Worm (Caenorhabditis elegans) whole organism, early embryonic: ENCODE data around the gene T28A11.3.

Source experiments
- B0310.2 ChIP-seq: sonication (generic microtip); optimal IDR thresholded peaks from 2 replicates; lab custom pipeline; 2016; ENCODE audit warnings: mild to moderate bottlenecking, missing genetic modification characterization, missing compliant biosample characterization
- F13C5.2 ChIP-seq: sonication (generic microtip); optimal IDR thresholded peaks from 2 replicates; lab custom pipeline; 2017; ENCODE audit warnings: mild to moderate bottlenecking, missing genetic modification characterization, inconsistent platforms, missing compliant biosample characterization
- aly-1 ChIP-seq: sonication (generic microtip); optimal IDR thresholded peaks from 2 replicates; lab custom pipeline; 2016; ENCODE audit warnings: missing genetic modification characterization, missing compliant biosample characterization
- ama-1 ChIP-seq: fragments of 150-350 bp; optimal IDR thresholded peaks from 2 replicates; lab custom pipeline; 2014
- flt-1 ChIP-seq: fragments of 200-800 bp; sonication (Bioruptor generic); IDR thresholded peaks from 2 replicates; pipeline ENCODE4 v1.3.6; 2022; ENCODE audit warnings: missing genetic modification characterization, missing compliant biosample characterization
- hmg-4 ChIP-seq: fragments of 200-800 bp; sonication (Bioruptor generic); optimal IDR thresholded peaks from 2 replicates; lab custom pipeline; 2018; ENCODE audit warnings: mild to moderate bottlenecking, missing genetic modification characterization, missing compliant biosample characterization
- hnd-1 ChIP-seq: sonication (generic microtip); optimal IDR thresholded peaks from 2 replicates; lab custom pipeline; 2016; ENCODE audit warnings: missing genetic modification characterization, missing compliant biosample characterization
- sea-1 ChIP-seq: fragments of 200-800 bp; sonication (Bioruptor generic); conservative IDR thresholded peaks from 2 replicates; pipeline ENCODE4 v1.3.6; 2022; ENCODE audit warnings: missing genetic modification characterization, missing compliant biosample characterization
- tbx-11 ChIP-seq: fragments of 200-800 bp; sonication (Bioruptor generic); IDR thresholded peaks from 2 replicates; pipeline ENCODE4 v1.3.6; 2022; ENCODE audit warnings: missing genetic modification characterization, missing compliant biosample characterization

- TF ChIP-seq flt-1 (GFP tag; lab: Robert Waterston, UW) = no peak
- TF ChIP-seq tbx-11 (GFP tag; lab: Robert Waterston, UW) = no peak
- no peak for TF ChIP-seq aly-1
- no peak for TF ChIP-seq ama-1 (lab: Kevin White, UChicago)
- TF ChIP-seq F13C5.2 (tag; lab: Kevin White, UChicago) = no peak
- no peak for TF ChIP-seq sea-1
- TF ChIP-seq hmg-4 = no peak
- no peak for TF ChIP-seq B0310.2 (tag; lab: Kevin White, UChicago)
- TF ChIP-seq hnd-1 (tag; lab: Kevin White, UChicago) = no peak
Measured at ce11 chrV:3273156-3273555, 2.0 kb upstream of the T28A11.3 start, which contains the start of gene T28A11.20.
